Fruit fly (Drosophila melanogaster) whole organism, embryonic: Measurements from ENCODE around the gene CG34307.

Experiments
- Atf6 ChIP-seq: fragments of 200-800 bp; sonication (Bioruptor generic); IDR thresholded peaks from 2 replicates; pipeline ENCODE4 v1.3.6; 2022; ENCODE audit warnings: missing biosample characterization, missing genetic modification characterization
- Awh ChIP-seq: fragments of 200-800 bp; sonication (Bioruptor generic); IDR thresholded peaks from 2 replicates; pipeline ENCODE4, ENCODE4 v1.3.6; 2022; ENCODE audit warnings: missing biosample characterization, missing genetic modification characterization
- B-H1 ChIP-seq: fragments of 200-800 bp; sonication (Bioruptor generic); IDR thresholded peaks from 3 replicates; pipeline ENCODE4 v1.3.6; 2022; ENCODE audit warnings: missing biosample characterization, missing genetic modification characterization
- CG11504 ChIP-seq: fragments of 200-800 bp; sonication (Bioruptor generic); optimal IDR thresholded peaks from 3 replicates; lab custom pipeline; 2019; ENCODE audit warnings: missing biosample characterization, mild to moderate bottlenecking, missing genetic modification characterization, moderate library complexity
- CG11560 ChIP-seq: fragments of 200-800 bp; sonication (Bioruptor generic); IDR thresholded peaks from 3 replicates; pipeline ENCODE4 v1.3.6; 2022; ENCODE audit warnings: missing biosample characterization, missing genetic modification characterization
- CG13894 ChIP-seq: fragments of 200-800 bp; sonication (Bioruptor generic); optimal IDR thresholded peaks from 3 replicates; lab custom pipeline; 2018; ENCODE audit warnings: missing biosample characterization, mild to moderate bottlenecking, missing genetic modification characterization, moderate library complexity
- CG14965 ChIP-seq: fragments of 200-800 bp; sonication (Bioruptor generic); optimal IDR thresholded peaks from 2 replicates; lab custom pipeline; 2016; ENCODE audit warnings: missing biosample characterization, missing genetic modification characterization, borderline replicate concordance
- CG15601 ChIP-seq: fragments of 200-800 bp; sonication (Bioruptor generic); optimal IDR thresholded peaks from 3 replicates; lab custom pipeline; 2019; ENCODE audit warnings: missing biosample characterization, mild to moderate bottlenecking, missing genetic modification characterization, moderate library complexity
- CG15696 ChIP-seq: fragments of 200-800 bp; sonication (Bioruptor generic); optimal IDR thresholded peaks from 2 replicates; lab custom pipeline; 2019; ENCODE audit warnings: missing biosample characterization, mild to moderate bottlenecking, missing genetic modification characterization, moderate library complexity
- CG1647 ChIP-seq: fragments of 200-800 bp; sonication (Bioruptor generic); optimal IDR thresholded peaks from 3 replicates; lab custom pipeline; 2016; ENCODE audit warnings: missing biosample characterization, missing genetic modification characterization
- CG1792 ChIP-seq: fragments of 200-800 bp; sonication (Bioruptor generic); optimal IDR thresholded peaks from 2 replicates; lab custom pipeline; 2016; ENCODE audit warnings: missing biosample characterization, missing genetic modification characterization
- CG32767 ChIP-seq: fragments of 200-800 bp; sonication (Bioruptor generic); IDR thresholded peaks from 2 replicates; pipeline ENCODE4 v1.3.6; 2022; ENCODE audit warnings: missing biosample characterization, missing genetic modification characterization
- CG6254 ChIP-seq: fragments of 200-800 bp; sonication (Bioruptor generic); optimal IDR thresholded peaks from 3 replicates; lab custom pipeline; 2017; ENCODE audit warnings: mild to moderate bottlenecking, missing biosample characterization, missing genetic modification reagents, missing genetic modification characterization
- CG7556 ChIP-seq: fragments of 200-800 bp; sonication (Bioruptor generic); optimal IDR thresholded peaks from 2 replicates; lab custom pipeline; 2017; ENCODE audit warnings: missing biosample characterization, mild to moderate bottlenecking, missing genetic modification characterization
- CG7987 ChIP-seq: fragments of 200-800 bp; sonication (Bioruptor generic); optimal IDR thresholded peaks from 2 replicates; lab custom pipeline; 2018; ENCODE audit warnings: missing biosample characterization, mild to moderate bottlenecking, missing genetic modification characterization, moderate library complexity
- CG8281 ChIP-seq: fragments of 200-800 bp; sonication (Bioruptor generic); optimal IDR thresholded peaks from 2 replicates; lab custom pipeline; 2018; ENCODE audit warnings: missing biosample characterization, mild to moderate bottlenecking, missing genetic modification characterization, moderate library complexity
- Drgx ChIP-seq: fragments of 200-800 bp; sonication (Bioruptor generic); IDR thresholded peaks from 2 replicates; pipeline ENCODE4 v1.3.6; 2022; ENCODE audit warnings: missing biosample characterization, missing genetic modification characterization
- E2f2 ChIP-seq: fragments of 200-800 bp; sonication (Bioruptor generic); IDR thresholded peaks from 2 replicates; pipeline ENCODE4 v1.3.6; 2022; ENCODE audit warnings: missing biosample characterization, missing genetic modification characterization
- HLHmδ ChIP-seq: fragments of 200-800 bp; sonication (Bioruptor generic); optimal IDR thresholded peaks from 2 replicates; lab custom pipeline; 2018; ENCODE audit warnings: missing biosample characterization, mild to moderate bottlenecking, missing genetic modification characterization, moderate library complexity
- Hand ChIP-seq: fragments of 200-800 bp; sonication (Bioruptor generic); optimal IDR thresholded peaks from 2 replicates; lab custom pipeline; 2017; ENCODE audit warnings: mild to moderate bottlenecking, missing biosample characterization, missing genetic modification reagents, missing genetic modification characterization
- HmgD ChIP-seq: fragments of 200-800 bp; sonication (Bioruptor generic); optimal IDR thresholded peaks from 3 replicates; lab custom pipeline; 2016; ENCODE audit warnings: missing biosample characterization, missing genetic modification characterization
- Hr51 ChIP-seq, 2 experiments: fragments of 200-800 bp; sonication (Bioruptor generic); optimal IDR thresholded peaks; 2 replicates in 1 of 2; 3 replicates in 1 of 2; lab custom pipeline; 2016 to 2018; ENCODE audit warnings: missing biosample characterization in 2 of 2, missing genetic modification characterization in 2 of 2, mild to moderate bottlenecking in 1 of 2, moderate library complexity in 1 of 2
- Med ChIP-seq: fragments of 200-800 bp; sonication (Bioruptor generic); peaks from one replicate; lab custom pipeline; 2016; ENCODE audit warnings: missing biosample characterization, missing genetic modification characterization, mild to moderate bottlenecking, inconsistent platforms, moderate library complexity
- Mrtf ChIP-seq: fragments of 200-800 bp; sonication (Bioruptor generic); IDR thresholded peaks from 3 replicates; pipeline ENCODE4 v1.3.6; 2022; ENCODE audit warnings: missing biosample characterization, missing genetic modification characterization
- Oli ChIP-seq: fragments of 200-800 bp; sonication (Bioruptor generic); optimal IDR thresholded peaks from 2 replicates; lab custom pipeline; 2018; ENCODE audit warnings: missing biosample characterization, mild to moderate bottlenecking, missing genetic modification characterization, moderate library complexity
- PHDP ChIP-seq: fragments of 200-800 bp; sonication (Bioruptor generic); optimal IDR thresholded peaks from 3 replicates; lab custom pipeline; 2018; ENCODE audit warnings: missing biosample characterization, mild to moderate bottlenecking, missing genetic modification characterization, moderate library complexity
- Rfx ChIP-seq: fragments of 200-800 bp; sonication (Bioruptor generic); IDR thresholded peaks from 2 replicates; pipeline ENCODE4 v1.3.6; 2022; ENCODE audit warnings: missing biosample characterization, missing genetic modification characterization
- Scr ChIP-seq: fragments of 200-800 bp; sonication (Bioruptor generic); IDR thresholded peaks from 2 replicates; pipeline ENCODE4 v1.3.6; 2022; ENCODE audit warnings: missing biosample characterization, missing genetic modification characterization; ENCODE audit not compliant: partially characterized antibody
- Sox102F ChIP-seq: fragments of 200-800 bp; sonication (Bioruptor generic); optimal IDR thresholded peaks from 2 replicates; lab custom pipeline; 2018; ENCODE audit warnings: missing biosample characterization, mild to moderate bottlenecking, missing genetic modification characterization, moderate library complexity
- Taf1 ChIP-seq: fragments of 200-800 bp; sonication (Bioruptor generic); IDR thresholded peaks from 2 replicates; pipeline ENCODE4 v1.3.6; 2022; ENCODE audit warnings: missing biosample characterization, missing genetic modification characterization
- aop ChIP-seq: fragments of 200-800 bp; sonication (Bioruptor generic); IDR thresholded peaks from 2 replicates; pipeline ENCODE4 v1.3.6; 2022; ENCODE audit warnings: missing biosample characterization, missing genetic modification characterization
- br ChIP-seq: fragments of >200 bp; optimal IDR thresholded peaks from 2 replicates; lab custom pipeline; 2017
- bsh ChIP-seq, 2 experiments: fragments of 200-800 bp; sonication (Bioruptor generic); optimal IDR thresholded peaks; 2 replicates each; lab custom pipeline; 2017 to 2018; ENCODE audit warnings: mild to moderate bottlenecking in 2 of 2, missing biosample characterization in 2 of 2, missing genetic modification characterization in 2 of 2, moderate library complexity in 1 of 2
- cg ChIP-seq: fragments of 200-800 bp; sonication (Bioruptor generic); optimal IDR thresholded peaks from 3 replicates; lab custom pipeline; 2019; ENCODE audit warnings: missing biosample characterization, mild to moderate bottlenecking, missing genetic modification characterization, moderate library complexity
- dmrt11E ChIP-seq: fragments of 200-800 bp; sonication (Bioruptor generic); optimal IDR thresholded peaks from 3 replicates; lab custom pipeline; 2018; ENCODE audit warnings: missing biosample characterization, mild to moderate bottlenecking, missing genetic modification characterization, moderate library complexity
- gem ChIP-seq: fragments of 200-800 bp; sonication (Bioruptor generic); optimal IDR thresholded peaks from 2 replicates; lab custom pipeline; 2019; ENCODE audit warnings: missing biosample characterization, mild to moderate bottlenecking, missing genetic modification characterization, moderate library complexity
- her ChIP-seq: fragments of 200-800 bp; sonication (Bioruptor generic); optimal IDR thresholded peaks from 2 replicates; lab custom pipeline; 2016; ENCODE audit warnings: missing biosample characterization, missing genetic modification characterization
- inv ChIP-seq: fragments of 200-800 bp; sonication (Bioruptor generic); IDR thresholded peaks from 2 replicates; pipeline ENCODE4 v1.3.6; 2022; ENCODE audit warnings: missing biosample characterization, missing genetic modification characterization; ENCODE audit not compliant: partially characterized antibody
- jing ChIP-seq: fragments of 200-800 bp; sonication (Bioruptor generic); optimal IDR thresholded peaks from 2 replicates; lab custom pipeline; 2018; ENCODE audit warnings: missing biosample characterization, mild to moderate bottlenecking, missing genetic modification characterization
- knrl ChIP-seq: fragments of 200-800 bp; sonication (Bioruptor generic); IDR thresholded peaks from 3 replicates; pipeline ENCODE4 v1.3.6; 2022; ENCODE audit warnings: missing biosample characterization, missing genetic modification characterization; ENCODE audit not compliant: partially characterized antibody
- mirr ChIP-seq: fragments of 200-800 bp; sonication (Bioruptor generic); optimal IDR thresholded peaks from 3 replicates; lab custom pipeline; 2018; ENCODE audit warnings: missing biosample characterization, mild to moderate bottlenecking, missing genetic modification characterization
- pita ChIP-seq: fragments of 200-800 bp; sonication (Bioruptor generic); optimal IDR thresholded peaks from 2 replicates; lab custom pipeline; 2017; ENCODE audit warnings: missing biosample characterization, mild to moderate bottlenecking, missing genetic modification characterization
- repo ChIP-seq: fragments of 200-800 bp; sonication (Bioruptor generic); optimal IDR thresholded peaks from 2 replicates; lab custom pipeline; 2016; ENCODE audit warnings: missing biosample characterization, missing genetic modification characterization
- ro ChIP-seq: fragments of 200-800 bp; sonication (Bioruptor generic); IDR thresholded peaks from 2 replicates; pipeline ENCODE4 v1.3.6; 2022; ENCODE audit warnings: missing biosample characterization, missing genetic modification characterization
- slou ChIP-seq: fragments of 200-800 bp; sonication (Bioruptor generic); optimal IDR thresholded peaks from 3 replicates; lab custom pipeline; 2016; ENCODE audit warnings: missing biosample characterization, missing genetic modification characterization
- slp2 ChIP-seq: fragments of 200-800 bp; sonication (Bioruptor generic); optimal IDR thresholded peaks from 2 replicates; lab custom pipeline; 2016; ENCODE audit warnings: missing biosample characterization, missing genetic modification characterization
- sqz ChIP-seq: fragments of 200-800 bp; sonication (Bioruptor generic); optimal IDR thresholded peaks from 3 replicates; lab custom pipeline; 2018; ENCODE audit warnings: missing biosample characterization, mild to moderate bottlenecking, missing genetic modification characterization
- vvl ChIP-seq: fragments of 200-800 bp; sonication (Bioruptor generic); IDR thresholded peaks from 2 replicates; pipeline ENCODE4 v1.3.6; 2022; ENCODE audit warnings: missing biosample characterization, missing genetic modification characterization

The CG34307 gene

dm6 chr3R:11850917-11851897 lies 46.2 kb upstream of the CG34307 start (continued):
- TF ChIP-seq CG15601 (tag; lab: Kevin White, UChicago), result peak; percentile 94
- peak; percentile 53 for TF ChIP-seq CG1792 (GFP tag; lab: Kevin White, UChicago)
- TF ChIP-seq E2f2, result peak; percentile 32; the same call in 1 of the 2 replicates
- no peak for TF ChIP-seq CG11560 (tag; lab: Robert Waterston, UW)
- TF ChIP-seq CG7987 (GFP tag; lab: Kevin White, UChicago), result no peak
- peak; percentile 73 for TF ChIP-seq cg (GFP tag; lab: Kevin White, UChicago)
- TF ChIP-seq CG14965 (GFP tag; lab: Kevin White, UChicago), result no peak
- TF ChIP-seq jing (GFP tag; lab: Kevin White, UChicago), result peak; percentile 85
- TF ChIP-seq CG15696 (tag; lab: Kevin White, UChicago), result peak; percentile 30
- TF ChIP-seq mirr (GFP tag; lab: Kevin White, UChicago), result no peak
- no peak for TF ChIP-seq br (lab: Kevin White, UChicago)
- peak; percentile 7 for TF ChIP-seq HmgD (GFP tag; lab: Kevin White, UChicago)
- TF ChIP-seq CG1647 (GFP tag; lab: Kevin White, UChicago), result peak; percentile 4
- TF ChIP-seq aop, result no peak
- TF ChIP-seq Taf1 (GFP tag; lab: Robert Waterston, UW), result no peak
- peak; percentile 87 for TF ChIP-seq CG7556 (GFP tag; lab: Kevin White, UChicago)
- peak; percentile 5 for TF ChIP-seq CG8281 (tag; lab: Kevin White, UChicago)
- no peak for TF ChIP-seq HLHmδ (GFP tag; lab: Kevin White, UChicago)
- TF ChIP-seq Hr51 (GFP tag; optimal IDR thresholded peaks at IDR 0.05; lab: Kevin White, UChicago), result peak in 1 of 2 experiments; percentile 77
- peak; percentile 78 for TF ChIP-seq sqz (GFP tag; lab: Kevin White, UChicago)
- peak; percentile 17 for TF ChIP-seq her (GFP tag; lab: Kevin White, UChicago)
- no peak for TF ChIP-seq Rfx (GFP tag; lab: Robert Waterston, UW)
- no peak for TF ChIP-seq CG13894 (tag; lab: Kevin White, UChicago)
- peak; percentile 40 for TF ChIP-seq repo (GFP tag; lab: Kevin White, UChicago)
- TF ChIP-seq Awh (GFP tag; lab: Robert Waterston, UW), result peak; percentile 60; the same call in 1 of the 2 replicates
- peak; percentile 89 for TF ChIP-seq CG11504
- peak; percentile 66; the same call in 1 of the 2 replicates for TF ChIP-seq ro (GFP tag; lab: Robert Waterston, UW)
- peak; percentile 89 for TF ChIP-seq slp2 (GFP tag; lab: Kevin White, UChicago)
- TF ChIP-seq bsh (GFP tag; optimal IDR thresholded peaks at IDR 0.05; lab: Kevin White, UChicago), result peak; percentile 92 to 95
- peak; percentile 85 for TF ChIP-seq PHDP
- TF ChIP-seq CG6254 (GFP tag; lab: Kevin White, UChicago), result peak; percentile 90
- no peak for TF ChIP-seq Hand (GFP tag; lab: Kevin White, UChicago)
- peak; percentile 89 for TF ChIP-seq Sox102F
- no peak for TF ChIP-seq Atf6 (GFP tag; lab: Robert Waterston, UW)
- TF ChIP-seq vvl, result peak; percentile 68
- TF ChIP-seq pita (GFP tag; lab: Kevin White, UChicago), result no peak
- peak; percentile 91 for TF ChIP-seq Oli (tag; lab: Kevin White, UChicago)
- peak; percentile 91 for TF ChIP-seq Drgx
- TF ChIP-seq slou (GFP tag; lab: Kevin White, UChicago), result no peak
- peak; percentile 23; the same call in 1 of the 3 replicates for TF ChIP-seq B-H1
- peak; percentile 93 for TF ChIP-seq gem (tag; lab: Kevin White, UChicago)
- peak; percentile 25; the same call in 1 of the 2 replicates for TF ChIP-seq CG32767
- no peak for TF ChIP-seq Mrtf (GFP tag; lab: Robert Waterston, UW)
- peak; percentile 87 for TF ChIP-seq Med (GFP tag; lab: Kevin White, UChicago)
- peak; percentile 88 for TF ChIP-seq dmrt11E (tag; lab: Kevin White, UChicago)
- TF ChIP-seq inv (GFP tag; lab: Robert Waterston, UW), result no peak
- TF ChIP-seq Scr, result no peak
- TF ChIP-seq knrl (GFP tag; lab: Robert Waterston, UW), result no peak
